Worm (Caenorhabditis elegans): ENCODE measurements around the gene haao-1.

- TF ChIP-seq med-1 (GFP tag; optimal IDR thresholded peaks at IDR 0.05; ENCODE audit: insufficient read depth), result no peak
- TF ChIP-seq klf-2 (GFP tag; conservative IDR thresholded peaks at IDR 0.05), result no peak
- no peak for TF ChIP-seq ref-1 (GFP tag; conservative IDR thresholded peaks at IDR 0.05)
- no peak for TF ChIP-seq ztf-29 (GFP tag; IDR thresholded peaks at IDR 0.05)
These were observed 34.9 kb downstream of the haao-1 start, which contains the start of gene C50F4.12 for ce11 chrV:9539638-9540037.

Data from whole organism, midembryonic.